Worm (Caenorhabditis elegans): ENCODE data around the gene C44B9.3.
A peak's percentile ranks its signal among the peaks of the same experiment; 100 is the strongest.

Gene C44B9.3

DNA sequence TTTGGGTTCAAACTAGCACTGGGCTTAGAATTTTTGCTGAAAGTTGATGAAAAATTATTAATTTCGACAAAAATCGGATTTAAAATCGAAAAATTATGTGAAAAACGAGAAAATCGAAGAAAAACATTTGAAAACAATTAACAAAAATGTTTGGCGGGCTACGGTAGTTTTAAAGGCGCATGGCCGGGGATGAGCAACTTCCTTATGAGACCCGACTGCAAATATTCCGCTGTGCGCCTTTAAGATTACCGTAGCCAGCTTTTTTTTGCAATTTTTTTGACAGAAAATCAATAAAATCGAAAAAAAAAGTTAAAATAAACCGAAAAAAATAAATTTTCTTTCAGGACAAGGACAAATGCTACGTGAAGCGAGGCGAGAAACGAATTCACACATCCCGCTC, 2.4 kb downstream of the C44B9.3 start:
- TF ChIP-seq lin-40 (tag; optimal IDR thresholded peaks at IDR 0.05), result no peak
- peak; percentile 90 for TF ChIP-seq ceh-91 (GFP tag; IDR thresholded peaks at IDR 0.05)
- peak; percentile 68; the same call in 1 of the 2 replicates for TF ChIP-seq Y95B8A.8 (GFP tag; IDR thresholded peaks at IDR 0.05)
- peak; percentile 52 for TF ChIP-seq unc-130 (GFP tag; optimal IDR thresholded peaks at IDR 0.05)
- TF ChIP-seq ztf-22 (GFP tag; optimal IDR thresholded peaks at IDR 0.05), result no peak
- no peak for TF ChIP-seq K11D2.4 (GFP tag; IDR thresholded peaks at IDR 0.05)
- peak; percentile 77 for TF ChIP-seq ceh-100 (GFP tag; IDR thresholded peaks at IDR 0.05)
- no peak for TF ChIP-seq akir-1 (GFP tag; optimal IDR thresholded peaks at IDR 0.05)
- TF ChIP-seq pbrm-1 (GFP tag; IDR thresholded peaks at IDR 0.05), result peak; percentile 54; the same call in 1 of the 2 replicates
- peak; percentile 99 for TF ChIP-seq xnd-1 (tag; optimal IDR thresholded peaks at IDR 0.05)
- TF ChIP-seq somi-1 (GFP tag; optimal IDR thresholded peaks at IDR 0.05), result no peak
- TF ChIP-seq him-1 (tag; optimal IDR thresholded peaks at IDR 0.05), result peak; percentile 35
- TF ChIP-seq athp-1 (tag; optimal IDR thresholded peaks at IDR 0.05), result peak; percentile 99
- TF ChIP-seq hmg-1.2 (GFP tag; IDR thresholded peaks at IDR 0.05), result 0 out of 2 replicates have a peak, but pooled peaks have one; percentile 31
- peak; percentile 99 for TF ChIP-seq lsl-1 (GFP tag; optimal IDR thresholded peaks at IDR 0.05)
- TF ChIP-seq bed-1 (GFP tag; IDR thresholded peaks at IDR 0.05), result no peak
- peak; percentile 43 for TF ChIP-seq tbp1 (GFP tag; optimal IDR thresholded peaks at IDR 0.05)
- peak; percentile 65 for TF ChIP-seq rcor-1 (GFP tag; IDR thresholded peaks at IDR 0.05)
- peak; percentile 37; the same call in 1 of the 2 replicates for TF ChIP-seq B0019.2 (GFP tag; conservative IDR thresholded peaks at IDR 0.05)
- TF ChIP-seq lir-1 (GFP tag; conservative IDR thresholded peaks at IDR 0.05), result peak; percentile 25; the same call in 1 of the 2 replicates
- TF ChIP-seq mxl-1 (tag; optimal IDR thresholded peaks at IDR 0.05), result no peak
- peak; percentile 80 for TF ChIP-seq mcd-1 (GFP tag; IDR thresholded peaks at IDR 0.05)
- TF ChIP-seq F49E8.2 (tag; optimal IDR thresholded peaks at IDR 0.05; ENCODE audit: insufficient read depth), result peak; percentile 74
- no peak for TF ChIP-seq dpff-1 (tag; optimal IDR thresholded peaks at IDR 0.05)
- no peak for TF ChIP-seq die-1 (tag; optimal IDR thresholded peaks at IDR 0.05)
- peak; percentile 66 for TF ChIP-seq tlf-1 (GFP tag; optimal IDR thresholded peaks at IDR 0.05)
- TF ChIP-seq cebp-2 (GFP tag; IDR thresholded peaks at IDR 0.05), result no peak
- peak; percentile 99 for TF ChIP-seq F33H1.4 (GFP tag; IDR thresholded peaks at IDR 0.05)
- no peak for TF ChIP-seq K12H6.12 (tag; optimal IDR thresholded peaks at IDR 0.05)
- no peak for TF ChIP-seq nhr-120 (GFP tag; IDR thresholded peaks at IDR 0.05)
- TF ChIP-seq B0336.3 (GFP tag; IDR thresholded peaks at IDR 0.05), result peak; percentile 70
- peak; percentile 48 for TF ChIP-seq dpl-1 (GFP tag; optimal IDR thresholded peaks at IDR 0.05)
- peak; percentile 99 for TF ChIP-seq madf-6 (GFP tag; IDR thresholded peaks at IDR 0.05)
- no peak for TF ChIP-seq chd-7 (tag; optimal IDR thresholded peaks at IDR 0.05)
- peak in 1 of 2 experiments; percentile 10 for TF ChIP-seq rec-8 (tag; optimal IDR thresholded peaks at IDR 0.05)
- TF ChIP-seq gei-17 (GFP tag; optimal IDR thresholded peaks at IDR 0.05), result no peak
- no peak for TF ChIP-seq ceh-40 (GFP tag; IDR thresholded peaks at IDR 0.05)
- TF ChIP-seq nhr-80 (tag; optimal IDR thresholded peaks at IDR 0.05), result no peak
- TF ChIP-seq hsf-1 (GFP tag; IDR thresholded peaks at IDR 0.05), result peak; percentile 67; the same call in 1 of the 2 replicates
- no peak for TF ChIP-seq unc-62 (GFP tag; optimal IDR thresholded peaks at IDR 0.05)
- peak; percentile 93 for TF ChIP-seq madf-8 (GFP tag; conservative IDR thresholded peaks at IDR 0.05)
- no peak for TF ChIP-seq snpc-4 (GFP tag; optimal IDR thresholded peaks at IDR 0.05)
- peak in 3 of 4 experiments; percentile 11 to 21 (median 11) for TF ChIP-seq snpc-4 (tag; optimal IDR thresholded peaks at IDR 0.05)
- no peak for TF ChIP-seq F37B4.10 (GFP tag; IDR thresholded peaks at IDR 0.05)
- TF ChIP-seq bed-2 (GFP tag; IDR thresholded peaks at IDR 0.05), result no peak
- TF ChIP-seq zfh-2 (GFP tag; conservative IDR thresholded peaks at IDR 0.05), result no peak
- TF ChIP-seq hmg-20 (GFP tag; IDR thresholded peaks at IDR 0.05), result no peak
- peak; percentile 71 for TF ChIP-seq efl-1 (GFP tag; optimal IDR thresholded peaks at IDR 0.05)
- peak; percentile 90 for TF ChIP-seq D2030.7 (GFP tag; IDR thresholded peaks at IDR 0.05)

Data from whole organism, young adult.